Worm (Caenorhabditis elegans): Measurements from ENCODE around the gene Y43F8B.24.

Y43F8B.24 gene

ce11 chrV:19428097-19428496 lies 29.1 kb upstream of the Y43F8B.24 start (continued):
- TF ChIP-seq jun-1 (tag; optimal IDR thresholded peaks at IDR 0.05) = no peak
- no peak for TF ChIP-seq pag-3 (tag; optimal IDR thresholded peaks at IDR 0.05; ENCODE audit: borderline replicate concordance, insufficient read depth)
- no peak for TF ChIP-seq ceh-63 (GFP tag; optimal IDR thresholded peaks at IDR 0.05)
- TF ChIP-seq nhr-85 (tag) = peak; percentile 88
- no peak for TF ChIP-seq mef-2 (tag; optimal IDR thresholded peaks at IDR 0.05)
- no peak for TF ChIP-seq efl-1 (optimal IDR thresholded peaks at IDR 0.05)
- TF ChIP-seq efl-1 (GFP tag; optimal IDR thresholded peaks at IDR 0.05 in 1 of 2) = no peak
- TF ChIP-seq xbp-1 (tag; optimal IDR thresholded peaks at IDR 0.05) = no peak
- TF ChIP-seq nhr-20 (tag; optimal IDR thresholded peaks at IDR 0.05) = peak; percentile 60
- TF ChIP-seq fkh-4 (tag; optimal IDR thresholded peaks at IDR 0.05; ENCODE audit: borderline replicate concordance) = no peak
- no peak for TF ChIP-seq dsc-1 (tag; optimal IDR thresholded peaks at IDR 0.05)
- no peak for TF ChIP-seq fos-1 (tag; optimal IDR thresholded peaks at IDR 0.05)
- no peak for TF ChIP-seq tbx-2 (tag; optimal IDR thresholded peaks at IDR 0.05)
- no peak for TF ChIP-seq ama-1 (optimal IDR thresholded peaks at IDR 0.05)
- no peak for TF ChIP-seq sup-37 (GFP tag; optimal IDR thresholded peaks at IDR 0.05)
- no peak for TF ChIP-seq elt-3 (tag; optimal IDR thresholded peaks at IDR 0.05)
- no peak for TF ChIP-seq mab-9 (GFP tag; IDR thresholded peaks at IDR 0.05)
- no peak for TF ChIP-seq swsn-7 (tag; optimal IDR thresholded peaks at IDR 0.05)
- no peak for TF ChIP-seq sox-4 (tag; optimal IDR thresholded peaks at IDR 0.05)
- TF ChIP-seq lin-35 (GFP tag; optimal IDR thresholded peaks at IDR 0.05) = no peak
- no peak for TF ChIP-seq aha-1 (tag; optimal IDR thresholded peaks at IDR 0.05)
- no peak for TF ChIP-seq aly-2 (tag; optimal IDR thresholded peaks at IDR 0.05)
- TF ChIP-seq nhr-19 (GFP tag; conservative IDR thresholded peaks at IDR 0.05) = no peak
- peak; percentile 61 for TF ChIP-seq lin-14 (GFP tag; optimal IDR thresholded peaks at IDR 0.05)
- TF ChIP-seq ces-1 (GFP tag; optimal IDR thresholded peaks at IDR 0.05) = no peak
- TF ChIP-seq lir-3 (tag; optimal IDR thresholded peaks at IDR 0.05; ENCODE audit: poor library complexity) = no peak
- TF ChIP-seq blmp-1 (tag; optimal IDR thresholded peaks at IDR 0.05) = peak; percentile 20
- TF ChIP-seq nhr-28 (tag; optimal IDR thresholded peaks at IDR 0.05) = no peak
- no peak for TF ChIP-seq nhr-11 (tag; optimal IDR thresholded peaks at IDR 0.05)
- TF ChIP-seq skn-1 (tag; optimal IDR thresholded peaks at IDR 0.05) = no peak
- no peak for TF ChIP-seq lin-39 (tag; optimal IDR thresholded peaks at IDR 0.05)
- TF ChIP-seq lin-15B (tag; optimal IDR thresholded peaks at IDR 0.05) = no peak
- TF ChIP-seq nhr-237 (tag; optimal IDR thresholded peaks at IDR 0.05) = no peak
- TF ChIP-seq Y116A8C.19 (tag; optimal IDR thresholded peaks at IDR 0.05; ENCODE audit: borderline replicate concordance) = no peak
- TF ChIP-seq unc-130 (tag; optimal IDR thresholded peaks at IDR 0.05) = no peak
- TF ChIP-seq snpc-4 (tag; optimal IDR thresholded peaks at IDR 0.05) = no peak
- TF ChIP-seq nhr-90 (tag; optimal IDR thresholded peaks at IDR 0.05; ENCODE audit: poor library complexity) = peak; percentile 12
- TF ChIP-seq ceh-82 (tag; optimal IDR thresholded peaks at IDR 0.05) = no peak
- TF ChIP-seq nhr-76 (tag; optimal IDR thresholded peaks at IDR 0.05) = no peak
- no peak for TF ChIP-seq lin-13 (GFP tag; optimal IDR thresholded peaks at IDR 0.05)

ce11 chrV:19428936-19429335 lies 28.3 kb upstream of the Y43F8B.24 start:
- no peak for TF ChIP-seq mep-1 (tag; optimal IDR thresholded peaks at IDR 0.05)
- TF ChIP-seq pag-3 (tag; optimal IDR thresholded peaks at IDR 0.05; ENCODE audit: borderline replicate concordance, insufficient read depth) = no peak
- peak in 1 of 2 experiments; percentile 18 for TF ChIP-seq lsy-2 (tag; optimal IDR thresholded peaks at IDR 0.05)
- TF ChIP-seq zip-4 (GFP tag; optimal IDR thresholded peaks at IDR 0.05) = no peak
- TF ChIP-seq nhr-19 (GFP tag; conservative IDR thresholded peaks at IDR 0.05) = no peak
- no peak for TF ChIP-seq jun-1 (tag; optimal IDR thresholded peaks at IDR 0.05)
- no peak for TF ChIP-seq zag-1 (tag; optimal IDR thresholded peaks at IDR 0.05)
- TF ChIP-seq mab-9 (GFP tag; IDR thresholded peaks at IDR 0.05) = no peak
- TF ChIP-seq ces-1 (GFP tag; optimal IDR thresholded peaks at IDR 0.05) = no peak
- peak; percentile 54 for TF ChIP-seq nhr-71 (tag; optimal IDR thresholded peaks at IDR 0.05)
- TF ChIP-seq nhr-28 (tag; optimal IDR thresholded peaks at IDR 0.05) = no peak
- TF ChIP-seq hlh-17 (GFP tag; optimal IDR thresholded peaks at IDR 0.05; ENCODE audit: borderline replicate concordance) = no peak
- peak; percentile 57 for TF ChIP-seq blmp-1 (tag; optimal IDR thresholded peaks at IDR 0.05)
- TF ChIP-seq lin-35 (GFP tag; optimal IDR thresholded peaks at IDR 0.05) = no peak
- no peak for TF ChIP-seq Y116A8C.19 (tag; optimal IDR thresholded peaks at IDR 0.05; ENCODE audit: borderline replicate concordance)
- no peak for TF ChIP-seq dsc-1 (tag; optimal IDR thresholded peaks at IDR 0.05)
- TF ChIP-seq C34B4.2 (tag; optimal IDR thresholded peaks at IDR 0.05) = no peak
- TF ChIP-seq egl-27 (tag; optimal IDR thresholded peaks at IDR 0.05) = no peak
- TF ChIP-seq pax-3 (tag; optimal IDR thresholded peaks at IDR 0.05) = no peak
- TF ChIP-seq unc-30 (tag; optimal IDR thresholded peaks at IDR 0.05) = no peak
- TF ChIP-seq fkh-10 (GFP tag; optimal IDR thresholded peaks at IDR 0.05) = no peak
- TF ChIP-seq nhr-76 (tag; optimal IDR thresholded peaks at IDR 0.05) = no peak
- TF ChIP-seq nhr-85 (tag) = peak; percentile 76
- TF ChIP-seq swsn-7 (tag; optimal IDR thresholded peaks at IDR 0.05) = no peak
- TF ChIP-seq fkh-8 (tag; optimal IDR thresholded peaks at IDR 0.05) = no peak
- TF ChIP-seq hlh-4 (tag; optimal IDR thresholded peaks at IDR 0.05) = no peak

All from whole organism, L1 larva.